Worm (Caenorhabditis elegans) whole organism, midembryonic: Measurements from ENCODE around the gene Y57G11C.3.

Experiments used
- T22C8.4 ChIP-seq: fragments of 200-800 bp; sonication (Bioruptor generic); IDR thresholded peaks from 2 replicates; pipeline ENCODE4 v1.3.6; 2022; ENCODE audit warnings: missing genetic modification characterization, missing compliant biosample characterization
- cog-1 ChIP-seq: sonication (generic microtip); optimal IDR thresholded peaks from 2 replicates; lab custom pipeline; 2016; ENCODE audit warnings: missing genetic modification characterization, missing compliant biosample characterization
- flt-1 ChIP-seq: fragments of 200-800 bp; sonication (Bioruptor generic); IDR thresholded peaks from 2 replicates; pipeline ENCODE4 v1.3.6; 2022; ENCODE audit warnings: missing genetic modification characterization, missing compliant biosample characterization
- klf-2 ChIP-seq: fragments of 200-800 bp; sonication (Bioruptor generic); conservative IDR thresholded peaks from 2 replicates; pipeline ENCODE4 v1.3.6; 2022; ENCODE audit warnings: missing genetic modification reagents, missing genetic modification characterization, missing compliant biosample characterization
- med-1 ChIP-seq: sonication (generic microtip); optimal IDR thresholded peaks from 2 replicates; lab custom pipeline; 2017; ENCODE audit warnings: missing genetic modification characterization, mild to moderate bottlenecking, missing compliant biosample characterization, antibody characterized with exemption, missing genetic modification reagents; ENCODE audit not compliant: insufficient read depth
- tab-1 ChIP-seq: fragments of 200-800 bp; sonication (Bioruptor generic); IDR thresholded peaks from 2 replicates; pipeline ENCODE4 v1.3.6; 2022; ENCODE audit warnings: missing genetic modification characterization, missing compliant biosample characterization
- ztf-29 ChIP-seq: fragments of 200-800 bp; sonication (Bioruptor generic); IDR thresholded peaks from 2 replicates; pipeline ENCODE4 v1.3.6; 2022; ENCODE audit warnings: missing genetic modification reagents, missing genetic modification characterization, missing compliant biosample characterization

ce11 chrIV:14759662-14760061, 8.3 kb upstream of the Y57G11C.3 start:
- TF ChIP-seq flt-1 (no peak), T22C8.4 (GFP tag; lab: Robert Waterston, UW) (no peak), med-1 (GFP tag; lab: Kevin White, UChicago) (no peak), ztf-29 (GFP tag; lab: Robert Waterston, UW) (no peak), cog-1 (no peak), klf-2 (GFP tag; lab: Robert Waterston, UW) (no peak), tab-1 (no peak)
